Worm (Caenorhabditis elegans) whole organism, late embryonic: ENCODE results near the gene T19D12.1.

Experiments used
- C38D4.7 ChIP-seq: fragments of 200-800 bp; sonication (Bioruptor generic); optimal IDR thresholded peaks from 2 replicates; lab custom pipeline; 2018; ENCODE audit warnings: mild to moderate bottlenecking, missing genetic modification characterization, moderate library complexity, missing compliant biosample characterization
- F13H6.1 ChIP-seq: sonication (generic microtip); optimal IDR thresholded peaks from 2 replicates; lab custom pipeline; 2016; ENCODE audit warnings: missing genetic modification characterization, missing compliant biosample characterization
- K02D7.2 ChIP-seq: sonication (generic microtip); optimal IDR thresholded peaks from 2 replicates; lab custom pipeline; 2017; ENCODE audit warnings: mild to moderate bottlenecking, missing genetic modification characterization, missing compliant biosample characterization
- ahr-1 ChIP-seq: sonication (generic microtip); optimal IDR thresholded peaks from 2 replicates; lab custom pipeline; 2016; ENCODE audit warnings: missing genetic modification characterization, missing compliant biosample characterization
- ceh-14 ChIP-seq: sonication (generic microtip); optimal IDR thresholded peaks from 2 replicates; lab custom pipeline; 2016; ENCODE audit warnings: missing genotype, missing genetic modification characterization, missing compliant biosample characterization
- ceh-19 ChIP-seq: fragments of 200-800 bp; sonication (Bioruptor generic); optimal IDR thresholded peaks from 2 replicates; lab custom pipeline; 2018; ENCODE audit warnings: mild to moderate bottlenecking, missing genetic modification characterization, missing compliant biosample characterization
- ceh-2 ChIP-seq: sonication (generic microtip); optimal IDR thresholded peaks from 2 replicates; lab custom pipeline; 2016; ENCODE audit warnings: missing genotype, missing genetic modification characterization, missing compliant biosample characterization
- ceh-24 ChIP-seq: sonication (generic microtip); optimal IDR thresholded peaks from 2 replicates; lab custom pipeline; 2016; ENCODE audit warnings: mild to moderate bottlenecking, missing genetic modification characterization, missing compliant biosample characterization
- ceh-30 ChIP-seq: fragments of 150-350 bp; optimal IDR thresholded peaks from 2 replicates; lab custom pipeline; 2014; ENCODE audit warnings: missing biosample characterization, missing genetic modification characterization
- ceh-34 ChIP-seq: sonication (generic microtip); optimal IDR thresholded peaks from 2 replicates; lab custom pipeline; 2016; ENCODE audit warnings: mild to moderate bottlenecking, missing genetic modification characterization, missing compliant biosample characterization
- ceh-6 ChIP-seq: fragments of 200-800 bp; sonication (Bioruptor generic); optimal IDR thresholded peaks from 2 replicates; lab custom pipeline; 2018; ENCODE audit warnings: mild to moderate bottlenecking, missing genetic modification characterization, missing compliant biosample characterization
- ceh-9 ChIP-seq: sonication (generic microtip); optimal IDR thresholded peaks from 2 replicates; lab custom pipeline; 2016; ENCODE audit warnings: mild to moderate bottlenecking, missing genetic modification characterization, inconsistent platforms, missing compliant biosample characterization
- che-1 ChIP-seq: sonication (generic microtip); optimal IDR thresholded peaks from 2 replicates; lab custom pipeline; 2016; ENCODE audit warnings: mild to moderate bottlenecking, missing genetic modification characterization, missing compliant biosample characterization
- dmd-4 ChIP-seq: sonication (generic microtip); optimal IDR thresholded peaks from 2 replicates; lab custom pipeline; 2016; ENCODE audit warnings: borderline replicate concordance, missing genetic modification characterization, missing compliant biosample characterization
- dve-1 ChIP-seq: sonication (generic microtip); optimal IDR thresholded peaks from 2 replicates; lab custom pipeline; 2017; ENCODE audit warnings: antibody characterized with exemption, mild to moderate bottlenecking, missing genetic modification characterization, missing compliant biosample characterization
- elt-4 ChIP-seq: sonication (generic microtip); optimal IDR thresholded peaks from 2 replicates; lab custom pipeline; 2016; ENCODE audit warnings: missing genetic modification characterization, missing compliant biosample characterization
- ets-4 ChIP-seq: sonication (generic microtip); optimal IDR thresholded peaks from 2 replicates; lab custom pipeline; 2016; ENCODE audit warnings: missing genetic modification characterization, missing compliant biosample characterization
- fax-1 ChIP-seq: sonication (generic microtip); optimal IDR thresholded peaks from 2 replicates; lab custom pipeline; 2016; ENCODE audit warnings: missing genotype, missing genetic modification characterization, missing compliant biosample characterization
- fkh-10 ChIP-seq: fragments of 150-350 bp; optimal IDR thresholded peaks from 2 replicates; lab custom pipeline; 2014; ENCODE audit warnings: missing biosample characterization, missing genetic modification reagents, missing genetic modification characterization
- fkh-6 ChIP-seq: sonication (generic microtip); optimal IDR thresholded peaks from 2 replicates; lab custom pipeline; 2016; ENCODE audit warnings: missing genetic modification characterization, missing compliant biosample characterization
- hlh-8 ChIP-seq: sonication (generic microtip); optimal IDR thresholded peaks from 2 replicates; lab custom pipeline; 2016; ENCODE audit warnings: missing genotype, missing genetic modification characterization, missing compliant biosample characterization
- lim-6 ChIP-seq: sonication (generic microtip); optimal IDR thresholded peaks from 2 replicates; lab custom pipeline; 2016; ENCODE audit warnings: missing genetic modification characterization, missing compliant biosample characterization
- madf-2 ChIP-seq: sonication (generic microtip); optimal IDR thresholded peaks from 2 replicates; lab custom pipeline; 2017; ENCODE audit warnings: missing genetic modification characterization, missing compliant biosample characterization
- npax-4 ChIP-seq: sonication (generic microtip); optimal IDR thresholded peaks from 2 replicates; lab custom pipeline; 2016; ENCODE audit warnings: missing genetic modification characterization, missing compliant biosample characterization
- pag-3 ChIP-seq: sonication (generic microtip); optimal IDR thresholded peaks from 2 replicates; lab custom pipeline; 2016; ENCODE audit warnings: missing compliant biosample characterization, missing genetic modification characterization, borderline replicate concordance
- pax-1 ChIP-seq: fragments of 150-350 bp; optimal IDR thresholded peaks from 2 replicates; lab custom pipeline; 2014; ENCODE audit warnings: missing biosample characterization, missing genetic modification characterization
- pqm-1 ChIP-seq: sonication (generic microtip); optimal IDR thresholded peaks from 2 replicates; lab custom pipeline; 2016; ENCODE audit warnings: missing genetic modification characterization, missing compliant biosample characterization
- pros-1 ChIP-seq: fragments of 150-350 bp; optimal IDR thresholded peaks from 2 replicates; lab custom pipeline; 2014; ENCODE audit warnings: missing biosample characterization, missing genetic modification reagents, missing genetic modification characterization
- ref-2 ChIP-seq: sonication (generic microtip); optimal IDR thresholded peaks from 2 replicates; lab custom pipeline; 2016; ENCODE audit warnings: missing genetic modification characterization, missing compliant biosample characterization
- sdc-2 ChIP-seq: sonication (generic microtip); optimal IDR thresholded peaks from 2 replicates; lab custom pipeline; 2016; ENCODE audit warnings: missing genotype, missing genetic modification characterization, missing compliant biosample characterization
- sox-2 ChIP-seq: fragments of 200-800 bp; sonication (Bioruptor generic); IDR thresholded peaks from 2 replicates; pipeline ENCODE4 v1.3.6; 2022; ENCODE audit warnings: missing genetic modification reagents, missing genetic modification characterization, missing compliant biosample characterization
- syd-9 ChIP-seq: sonication (generic microtip); optimal IDR thresholded peaks from 2 replicates; lab custom pipeline; 2016; ENCODE audit warnings: mild to moderate bottlenecking, missing genetic modification characterization, moderate library complexity, missing compliant biosample characterization
- tbx-2 ChIP-seq: sonication (generic microtip); optimal IDR thresholded peaks from 2 replicates; lab custom pipeline; 2016; ENCODE audit warnings: missing genetic modification characterization, missing compliant biosample characterization
- tbx-7 ChIP-seq: sonication (generic microtip); optimal IDR thresholded peaks from 2 replicates; lab custom pipeline; 2016; ENCODE audit warnings: missing genotype, missing genetic modification characterization, missing compliant biosample characterization
- unc-3 ChIP-seq, 2 experiments: fragments of 200-800 bp in 1 of 2; sonication (Bioruptor generic) in 1 of 2; sonication (generic microtip) in 1 of 2; conservative IDR thresholded peaks in 1 of 2; optimal IDR thresholded peaks in 1 of 2; 2 replicates each; pipeline versions ENCODE4 v1.3.6 to Lab custom; 2016 to 2022; ENCODE audit warnings: missing compliant biosample characterization in 2 of 2, missing genetic modification characterization in 2 of 2, missing genetic modification reagents in 1 of 2
- unc-42 ChIP-seq: sonication (generic microtip); optimal IDR thresholded peaks from 2 replicates; lab custom pipeline; 2016; ENCODE audit warnings: missing genotype, missing genetic modification characterization, missing compliant biosample characterization
- unc-55 ChIP-seq: sonication (generic microtip); optimal IDR thresholded peaks from 2 replicates; lab custom pipeline; 2017; ENCODE audit warnings: missing biosample characterization, missing genetic modification reagents, missing genetic modification characterization
- unc-86 ChIP-seq: sonication (generic microtip); optimal IDR thresholded peaks from 2 replicates; lab custom pipeline; 2016; ENCODE audit warnings: missing genetic modification characterization, missing compliant biosample characterization
- zip-5 ChIP-seq: sonication (generic microtip); optimal IDR thresholded peaks from 2 replicates; lab custom pipeline; 2016; ENCODE audit warnings: missing genetic modification characterization, missing compliant biosample characterization
- ztf-16 ChIP-seq: sonication (generic microtip); optimal IDR thresholded peaks from 2 replicates; lab custom pipeline; 2017; ENCODE audit warnings: missing genetic modification characterization, missing compliant biosample characterization

Gene T19D12.1

DNA sequence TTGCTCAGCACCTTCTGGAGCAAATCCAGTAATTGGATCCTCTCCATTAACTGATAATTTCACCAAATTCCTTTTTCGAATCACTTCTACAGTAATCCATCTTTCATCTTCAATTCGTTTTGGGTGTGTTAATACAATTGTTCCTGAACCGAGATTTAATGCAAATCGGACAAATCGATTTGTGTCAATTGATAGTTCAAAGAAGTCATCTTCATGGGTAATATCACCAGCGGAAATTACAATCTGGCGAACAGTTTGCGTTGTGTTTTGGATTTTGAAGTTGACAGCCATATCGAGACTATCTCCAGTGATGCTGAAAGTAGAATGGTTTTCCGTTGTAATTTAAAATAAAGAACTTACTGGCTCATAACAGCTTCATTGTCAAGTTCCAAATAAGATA is 28.8 kb upstream of the T19D12.1 start:
- TF ChIP-seq tbx-2 (tag; lab: Kevin White, UChicago) (no peak), pax-1 (no peak), fkh-6 (no peak), ceh-24 (tag; lab: Kevin White, UChicago) (no peak)

DNA sequence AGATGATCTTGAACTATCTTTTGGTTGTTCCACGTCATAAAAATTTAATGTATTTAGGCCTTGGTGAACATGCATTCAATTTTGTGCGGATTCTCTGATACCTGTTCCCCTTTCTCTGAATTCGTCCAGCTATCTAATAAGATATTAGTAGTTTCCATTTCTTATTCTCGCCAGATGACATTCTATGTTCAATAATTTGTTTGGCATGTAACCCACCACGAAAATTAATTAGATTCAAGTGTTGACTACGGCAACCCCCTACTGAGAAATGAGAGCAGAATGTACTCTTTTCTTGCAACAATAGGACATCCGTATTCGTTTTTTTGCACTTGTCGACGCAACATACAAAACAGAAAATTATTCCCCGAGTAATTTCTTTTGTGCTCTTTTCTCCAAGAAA is 24.5 kb upstream of the T19D12.1 start:
- peak; percentile 67 for TF ChIP-seq unc-42
- no peak for TF ChIP-seq fkh-10 (GFP tag; lab: Kevin White, UChicago)

DNA sequence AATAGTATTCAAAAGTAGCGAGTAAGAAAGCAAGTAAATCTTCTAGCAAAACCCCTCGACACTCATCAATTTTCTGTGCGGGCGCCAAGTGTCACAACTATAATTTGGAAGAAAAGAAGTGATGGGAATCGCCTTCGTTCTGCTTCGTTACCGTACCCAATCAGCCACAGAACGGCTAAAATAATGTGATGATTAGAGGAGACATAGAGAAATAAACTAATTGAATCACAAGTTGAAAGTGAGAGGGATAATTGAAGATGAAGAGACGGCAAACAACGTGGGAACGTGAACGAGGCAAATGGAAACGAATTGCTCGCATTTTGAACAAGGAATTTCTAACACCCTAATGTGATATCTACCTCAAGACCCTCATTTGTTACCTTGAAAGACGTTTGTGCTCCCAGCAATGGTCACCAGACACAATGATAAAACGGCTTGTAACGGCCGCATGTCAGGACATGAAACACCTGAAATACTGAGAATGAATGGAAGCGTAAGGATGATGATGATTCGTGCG is 24.0 kb upstream of the T19D12.1 start, which contains the start of gene T19D12.6:
TSS of gene T19D12.6 (minus strand) at position 467 of the 517 bp plus-strand sequence.
- no peak for TF ChIP-seq dve-1 (tag; lab: Kevin White, UChicago)
- TF ChIP-seq K02D7.2 (tag; lab: Kevin White, UChicago), result no peak
- TF ChIP-seq ceh-30, result no peak
- TF ChIP-seq syd-9 (tag; lab: Kevin White, UChicago), result no peak

DNA sequence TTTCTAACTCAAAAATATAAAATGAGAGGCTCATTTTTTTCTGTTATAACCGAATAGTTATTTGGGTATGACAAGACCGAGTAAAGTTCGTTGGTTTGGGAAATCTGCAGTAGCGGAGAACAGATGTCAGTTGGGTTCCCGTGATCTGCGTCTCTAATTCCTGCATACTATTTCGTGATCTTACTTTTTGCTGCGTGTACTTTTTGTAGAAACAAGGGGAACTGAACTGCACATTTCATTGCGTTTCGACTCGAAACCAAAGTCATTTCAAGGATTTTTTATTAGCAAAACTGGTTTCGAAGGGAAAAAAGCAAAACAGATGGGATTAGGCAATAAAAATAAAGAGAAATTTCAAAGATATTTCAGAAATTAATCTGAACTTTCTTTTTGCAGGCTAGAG is 19.8 kb upstream of the T19D12.1 start:
- no peak for TF ChIP-seq unc-42
- no peak for TF ChIP-seq ceh-24 (tag; lab: Kevin White, UChicago)
- TF ChIP-seq pag-3 (tag; lab: Kevin White, UChicago), result no peak

DNA sequence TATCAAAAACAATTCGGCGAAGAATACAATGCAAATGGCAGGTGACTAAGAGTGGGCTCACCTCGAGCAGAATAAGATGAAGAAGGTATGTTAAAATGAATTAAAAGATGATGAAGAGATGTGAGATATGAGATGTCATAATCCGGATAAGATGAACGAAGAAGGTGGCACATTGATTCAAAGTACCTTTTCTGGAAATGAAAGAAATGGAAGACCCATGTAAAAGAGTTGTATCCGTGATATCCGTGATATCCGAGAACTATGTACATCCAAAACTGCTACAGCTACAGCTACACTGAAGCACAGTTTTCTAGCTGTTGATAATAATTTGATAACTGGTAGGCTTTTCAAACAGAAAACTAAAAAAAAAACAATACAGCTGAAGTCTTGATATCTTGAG is 17.7 kb upstream of the T19D12.1 start, which contains the start of gene oig-8:
TSS of gene oig-8 (minus strand) at position 101 of the 400 bp plus-strand sequence.
- TF ChIP-seq pqm-1 (tag; lab: Kevin White, UChicago) (no peak), madf-2 (no peak), ceh-6 (GFP tag; lab: Kevin White, UChicago) (no peak), ref-2 (tag; lab: Kevin White, UChicago) (no peak), fax-1 (tag; lab: Kevin White, UChicago) (no peak), sdc-2 (tag; lab: Kevin White, UChicago) (no peak), che-1 (tag; lab: Kevin White, UChicago) (no peak), pag-3 (tag; lab: Kevin White, UChicago) (no peak), hlh-8 (no peak), ceh-34 (tag; lab: Kevin White, UChicago) (no peak), unc-3 (GFP tag; conservative IDR thresholded peaks at IDR 0.05; lab: Robert Waterston, UW) (no peak), unc-3 (tag; optimal IDR thresholded peaks at IDR 0.05; lab: Kevin White, UChicago) (no peak), zip-5 (tag; lab: Kevin White, UChicago) (no peak), npax-4 (tag; lab: Kevin White, UChicago) (no peak), unc-55 (GFP tag; lab: Kevin White, UChicago) (no peak), F13H6.1 (tag; lab: Kevin White, UChicago) (no peak), ahr-1 (tag; lab: Kevin White, UChicago) (no peak), unc-86 (tag; lab: Kevin White, UChicago) (no peak), pros-1 (tag; lab: Kevin White, UChicago) (no peak)
- TF ChIP-seq, all 69 proteins: peak for 0

DNA sequence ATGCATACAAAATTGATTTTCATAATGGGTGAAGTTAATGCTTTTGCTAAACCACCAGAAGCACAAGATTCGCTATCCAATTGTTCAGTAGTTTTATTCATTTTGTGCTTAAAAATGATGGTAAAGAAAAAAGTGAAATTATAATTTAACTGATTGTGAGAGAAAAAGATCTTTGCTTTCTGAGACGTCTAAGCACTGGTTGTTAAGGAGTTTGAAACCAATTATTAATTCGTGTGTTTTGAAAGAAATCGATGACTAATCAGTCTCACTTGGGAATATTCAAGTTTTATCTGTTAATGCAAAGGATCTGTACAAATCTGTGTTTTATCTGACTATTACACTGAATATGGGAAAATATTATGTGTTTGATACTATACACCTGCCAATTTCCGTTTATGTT is 15.0 kb upstream of the T19D12.1 start, which contains the start of gene sra-26:
TSS of gene sra-26 (minus strand) at position 101 of the 400 bp plus-strand sequence.
- TF ChIP-seq ets-4 (tag; lab: Kevin White, UChicago) (no peak), lim-6 (tag; lab: Kevin White, UChicago) (no peak), ceh-19 (no peak), ztf-16 (tag; lab: Kevin White, UChicago) (no peak), ceh-9 (no peak), tbx-7 (tag; lab: Kevin White, UChicago) (no peak), sox-2 (GFP tag; lab: Robert Waterston, UW) (no peak), dve-1 (tag; lab: Kevin White, UChicago) (no peak), ceh-14 (no peak), ceh-6 (GFP tag; lab: Kevin White, UChicago) (no peak), dmd-4 (tag; lab: Kevin White, UChicago) (no peak), elt-4 (tag; lab: Kevin White, UChicago) (no peak), ceh-34 (tag; lab: Kevin White, UChicago) (no peak), ceh-2 (tag; lab: Kevin White, UChicago) (no peak), hlh-8 (no peak), unc-3 (GFP tag; conservative IDR thresholded peaks at IDR 0.05; lab: Robert Waterston, UW) (no peak), unc-3 (tag; optimal IDR thresholded peaks at IDR 0.05; lab: Kevin White, UChicago) (no peak), C38D4.7 (no peak)
